Comparison of ENCODE assay signal across 1 fruit fly cellular context in the genomic region with DNA sequence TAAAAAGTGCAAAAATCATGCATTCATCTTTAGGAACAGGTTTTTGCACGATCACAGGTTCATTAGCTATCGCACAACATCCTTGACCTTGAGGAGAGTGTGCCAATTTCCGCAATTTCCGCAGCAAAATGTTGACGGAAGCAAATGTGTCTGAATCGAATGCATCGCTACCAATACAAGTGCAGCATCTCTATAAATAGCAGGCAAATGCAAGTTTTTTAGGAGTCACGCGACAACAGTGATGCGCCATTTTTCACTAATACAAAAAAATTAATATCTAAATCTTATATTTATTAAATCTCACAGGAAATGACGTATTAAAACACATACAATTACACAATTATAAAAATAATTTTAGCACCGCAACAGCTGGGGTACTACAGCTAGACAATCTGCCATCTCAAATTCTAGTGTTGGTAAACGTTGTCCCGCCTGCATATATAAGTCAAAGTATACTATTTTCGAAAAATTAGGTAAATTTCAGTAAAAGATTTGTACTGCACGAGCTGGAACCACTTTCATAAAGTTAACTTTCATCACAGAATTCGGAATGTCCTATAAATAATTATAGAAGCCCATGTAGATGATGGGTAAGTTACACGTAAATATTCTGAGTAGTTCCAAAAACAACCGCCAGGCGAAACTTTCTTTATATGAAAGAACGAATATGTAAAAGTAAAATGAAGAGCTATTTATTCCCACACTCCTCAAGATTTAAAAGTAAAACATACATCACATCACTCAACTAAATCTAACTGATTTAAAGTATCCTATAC.
A peak's percentile ranks its signal among the peaks of the same experiment; 100 is the strongest.
TF ChIP-seq lines count a peak whose summit lies in the region.

A gene (minus strand): TSS at position 400 of the 776 bp plus-strand sequence.

TF ChIP-seq in whole organism, embryonic, 481 proteins besides CTCF, POLR2A, EP300 and RAD21 (continued from another document and continues in another):
- TF ChIP-seq NfI (GFP tag; optimal IDR thresholded peaks at IDR 0.05; lab: Kevin White, UChicago) = peak; percentile 97
- TF ChIP-seq CG31388 (GFP tag; optimal IDR thresholded peaks at IDR 0.05; lab: Kevin White, UChicago) = peak; percentile 91
- TF ChIP-seq HLH54F (GFP tag; optimal IDR thresholded peaks at IDR 0.05; lab: Kevin White, UChicago) = peak; percentile 95
- peak; percentile 99 for TF ChIP-seq Rfx (GFP tag; IDR thresholded peaks at IDR 0.05; lab: Robert Waterston, UW)
- TF ChIP-seq Asciz (GFP tag; optimal IDR thresholded peaks at IDR 0.05; lab: Kevin White, UChicago) = peak; percentile 89
- TF ChIP-seq Hey (tag; optimal IDR thresholded peaks at IDR 0.05; lab: Kevin White, UChicago) = peak; percentile 75
- TF ChIP-seq CG14667 (GFP tag; IDR thresholded peaks at IDR 0.05; lab: Robert Waterston, UW) = peak; percentile 98
- TF ChIP-seq CG2202 (tag; optimal IDR thresholded peaks at IDR 0.05; lab: Kevin White, UChicago) = peak; percentile 95
- peak; percentile 98 for TF ChIP-seq row (GFP tag; IDR thresholded peaks at IDR 0.05; lab: Robert Waterston, UW)
- peak; percentile 99 for TF ChIP-seq gem (tag; optimal IDR thresholded peaks at IDR 0.05; lab: Kevin White, UChicago)
- no peak for TF ChIP-seq zen2 (GFP tag; IDR thresholded peaks at IDR 0.05; lab: Robert Waterston, UW; ENCODE audit: partially characterized antibody)
- TF ChIP-seq danr (GFP tag; IDR thresholded peaks at IDR 0.05; lab: Robert Waterston, UW) = peak; percentile 94
- peak; percentile 95 for TF ChIP-seq Nf-YA (GFP tag; IDR thresholded peaks at IDR 0.05; lab: Robert Waterston, UW)
- TF ChIP-seq CG17912 (GFP tag; optimal IDR thresholded peaks at IDR 0.05; lab: Kevin White, UChicago) = peak; percentile 87
- peak; percentile 99 for TF ChIP-seq CG10366 (GFP tag; IDR thresholded peaks at IDR 0.05; lab: Robert Waterston, UW)
- peak; percentile 97 for TF ChIP-seq PHDP (tag; optimal IDR thresholded peaks at IDR 0.05; lab: Kevin White, UChicago)
- peak; percentile 94 for TF ChIP-seq Vsx1 (GFP tag; optimal IDR thresholded peaks at IDR 0.05; lab: Kevin White, UChicago)
- peak; percentile 86 to 98 for TF ChIP-seq bsh (GFP tag; optimal IDR thresholded peaks at IDR 0.05; lab: Kevin White, UChicago)
- peak; percentile 69 for TF ChIP-seq en (GFP tag; optimal IDR thresholded peaks at IDR 0.05; lab: Kevin White, UChicago)
- TF ChIP-seq ems (GFP tag; optimal IDR thresholded peaks at IDR 0.05; lab: Kevin White, UChicago) = peak; percentile 94
- TF ChIP-seq sc (optimal IDR thresholded peaks at IDR 0.05; lab: Kevin White, UChicago) = no peak
- TF ChIP-seq sc (GFP tag; optimal IDR thresholded peaks at IDR 0.05; lab: Kevin White, UChicago) = peak; percentile 95
- TF ChIP-seq nom (GFP tag; optimal IDR thresholded peaks at IDR 0.05; lab: Kevin White, UChicago) = peak; percentile 85
- peak; percentile 93 for TF ChIP-seq trem (tag; optimal IDR thresholded peaks at IDR 0.05; lab: Kevin White, UChicago)
- peak; percentile 87 for TF ChIP-seq CG15073 (GFP tag; optimal IDR thresholded peaks at IDR 0.05; lab: Kevin White, UChicago)
- TF ChIP-seq CG6765 (GFP tag; optimal IDR thresholded peaks at IDR 0.05; lab: Kevin White, UChicago) = peak; percentile 87
- TF ChIP-seq CG8281 (tag; optimal IDR thresholded peaks at IDR 0.05; lab: Kevin White, UChicago) = peak; percentile 84
- TF ChIP-seq Six4 (GFP tag; optimal IDR thresholded peaks at IDR 0.05; lab: Kevin White, UChicago) = peak; percentile 95
- TF ChIP-seq Hr3 (GFP tag; optimal IDR thresholded peaks at IDR 0.05; lab: Kevin White, UChicago) = peak; percentile 98
- TF ChIP-seq tgo (GFP tag; IDR thresholded peaks at IDR 0.05; lab: Robert Waterston, UW) = peak; percentile 98
- peak; percentile 65; the same call in 1 of the 2 replicates for TF ChIP-seq Bgb (GFP tag; IDR thresholded peaks at IDR 0.05; lab: Robert Waterston, UW; ENCODE audit: partially characterized antibody)
- peak; percentile 93 for TF ChIP-seq CG12744 (GFP tag; optimal IDR thresholded peaks at IDR 0.05; lab: Kevin White, UChicago)
- peak; percentile 99 for TF ChIP-seq Xrp1 (GFP tag; IDR thresholded peaks at IDR 0.05; lab: Robert Waterston, UW)
- peak; percentile 94 for TF ChIP-seq odd (GFP tag; optimal IDR thresholded peaks at IDR 0.05; lab: Kevin White, UChicago)
- peak; percentile 96 for TF ChIP-seq Fer3 (tag; optimal IDR thresholded peaks at IDR 0.05; lab: Kevin White, UChicago)
- TF ChIP-seq CG4854 (GFP tag; optimal IDR thresholded peaks at IDR 0.05; lab: Kevin White, UChicago) = peak; percentile 91
- peak; percentile 92 for TF ChIP-seq Atf3 (GFP tag; optimal IDR thresholded peaks at IDR 0.05; lab: Kevin White, UChicago)
- no peak for TF ChIP-seq CG7963 (GFP tag; IDR thresholded peaks at IDR 0.05; lab: Robert Waterston, UW; ENCODE audit: partially characterized antibody)
- peak; percentile 79 for TF ChIP-seq dm (GFP tag; optimal IDR thresholded peaks at IDR 0.05; lab: Kevin White, UChicago)
- peak; percentile 96 for TF ChIP-seq CG9727 (GFP tag; optimal IDR thresholded peaks at IDR 0.05; lab: Kevin White, UChicago)
- TF ChIP-seq hbn (GFP tag; IDR thresholded peaks at IDR 0.05; lab: Robert Waterston, UW; ENCODE audit: partially characterized antibody) = no peak
- peak; percentile 60 for TF ChIP-seq ftz-f1 (GFP tag; optimal IDR thresholded peaks at IDR 0.05; lab: Kevin White, UChicago)
- TF ChIP-seq CG32767 (GFP tag; IDR thresholded peaks at IDR 0.05; lab: Robert Waterston, UW) = peak; percentile 97
- peak; percentile 93 for TF ChIP-seq CG13296 (GFP tag; optimal IDR thresholded peaks at IDR 0.05; lab: Kevin White, UChicago)
- peak; percentile 26 for TF ChIP-seq abd-A (tag; optimal IDR thresholded peaks at IDR 0.05; lab: Kevin White, UChicago)
- TF ChIP-seq peb (GFP tag; IDR thresholded peaks at IDR 0.05; lab: Robert Waterston, UW) = peak; percentile 95
- TF ChIP-seq CG7987 (GFP tag; optimal IDR thresholded peaks at IDR 0.05; lab: Kevin White, UChicago) = peak; percentile 92
- TF ChIP-seq CG17359 (tag; optimal IDR thresholded peaks at IDR 0.05; lab: Kevin White, UChicago) = peak; percentile 98
- peak; percentile 99 for TF ChIP-seq zfh1 (GFP tag; IDR thresholded peaks at IDR 0.05; lab: Robert Waterston, UW)
- peak; percentile 93 for TF ChIP-seq shn (GFP tag; optimal IDR thresholded peaks at IDR 0.05; lab: Kevin White, UChicago)
- peak; percentile 27; the same call in 1 of the 2 replicates for TF ChIP-seq CG13287 (GFP tag; IDR thresholded peaks at IDR 0.05; lab: Robert Waterston, UW; ENCODE audit: partially characterized antibody)
- peak; percentile 59 for TF ChIP-seq pzg (GFP tag; optimal IDR thresholded peaks at IDR 0.05; lab: Kevin White, UChicago)
- TF ChIP-seq stwl (tag; optimal IDR thresholded peaks at IDR 0.05; lab: Kevin White, UChicago) = peak; percentile 83
- peak; percentile 92 for TF ChIP-seq CG10147 (GFP tag; optimal IDR thresholded peaks at IDR 0.05; lab: Kevin White, UChicago)
- peak; percentile 97 for TF ChIP-seq CG4424 (GFP tag; optimal IDR thresholded peaks at IDR 0.05; lab: Kevin White, UChicago)
- peak in 1 of 2 experiments; percentile 78 for TF ChIP-seq insv (GFP tag; optimal IDR thresholded peaks at IDR 0.05; lab: Kevin White, UChicago)
- TF ChIP-seq pfk (GFP tag; optimal IDR thresholded peaks at IDR 0.05; lab: Kevin White, UChicago) = peak; percentile 57
- TF ChIP-seq ind (GFP tag; optimal IDR thresholded peaks at IDR 0.05; lab: Kevin White, UChicago) = peak; percentile 97
- TF ChIP-seq CG4360 (GFP tag; IDR thresholded peaks at IDR 0.05; lab: Robert Waterston, UW) = peak; percentile 86
- peak; percentile 92 for TF ChIP-seq twi (tag; optimal IDR thresholded peaks at IDR 0.05; lab: Kevin White, UChicago)
- peak; percentile 88 for TF ChIP-seq rib (GFP tag; IDR thresholded peaks at IDR 0.05; lab: Robert Waterston, UW)
- TF ChIP-seq chn (GFP tag; optimal IDR thresholded peaks at IDR 0.05; lab: Kevin White, UChicago) = peak; percentile 97
- no peak for TF ChIP-seq CG8478 (optimal IDR thresholded peaks at IDR 0.05; lab: Kevin White, UChicago)
- TF ChIP-seq ci (GFP tag; IDR thresholded peaks at IDR 0.05; lab: Robert Waterston, UW) = peak; percentile 99
- peak; percentile 90 for TF ChIP-seq tx (GFP tag; optimal IDR thresholded peaks at IDR 0.05; lab: Kevin White, UChicago)
- peak; percentile 91 for TF ChIP-seq pum (GFP tag; optimal IDR thresholded peaks at IDR 0.05; lab: Kevin White, UChicago)
- TF ChIP-seq CG2712 (tag; optimal IDR thresholded peaks at IDR 0.05; lab: Kevin White, UChicago) = peak; percentile 98
- TF ChIP-seq CG10959 (GFP tag; IDR thresholded peaks at IDR 0.05; lab: Robert Waterston, UW) = peak; percentile 92
- TF ChIP-seq Lhr (GFP tag; optimal IDR thresholded peaks at IDR 0.05; lab: Kevin White, UChicago) = peak; percentile 96
- peak; percentile 83 for TF ChIP-seq E2f2 (GFP tag; IDR thresholded peaks at IDR 0.05; lab: Robert Waterston, UW)
- TF ChIP-seq Dp (GFP tag; optimal IDR thresholded peaks at IDR 0.05; lab: Kevin White, UChicago) = peak; percentile 42
- peak; percentile 89 for TF ChIP-seq gro (GFP tag; optimal IDR thresholded peaks at IDR 0.05; lab: Kevin White, UChicago)
- TF ChIP-seq vfl (GFP tag; optimal IDR thresholded peaks at IDR 0.05; lab: Kevin White, UChicago) = peak; percentile 94
- peak; percentile 98 for TF ChIP-seq CG10462 (GFP tag; optimal IDR thresholded peaks at IDR 0.05; lab: Kevin White, UChicago)
- peak; percentile 94 for TF ChIP-seq CG3065 (GFP tag; optimal IDR thresholded peaks at IDR 0.05; lab: Kevin White, UChicago)
- TF ChIP-seq CG5180 (GFP tag; optimal IDR thresholded peaks at IDR 0.05; lab: Kevin White, UChicago) = peak; percentile 80
- peak; percentile 96 for TF ChIP-seq tup (GFP tag; optimal IDR thresholded peaks at IDR 0.05; lab: Kevin White, UChicago)
- peak; percentile 64 for TF ChIP-seq CG31365 (tag; optimal IDR thresholded peaks at IDR 0.05; lab: Kevin White, UChicago)
- peak; percentile 86 for TF ChIP-seq CG12769 (tag; optimal IDR thresholded peaks at IDR 0.05; lab: Kevin White, UChicago)
- peak; percentile 86 for TF ChIP-seq CG4707 (GFP tag; optimal IDR thresholded peaks at IDR 0.05; lab: Kevin White, UChicago)
- peak; percentile 97 for TF ChIP-seq CG3847 (GFP tag; IDR thresholded peaks at IDR 0.05; lab: Robert Waterston, UW)
- TF ChIP-seq bab2 (GFP tag; optimal IDR thresholded peaks at IDR 0.05; lab: Kevin White, UChicago) = peak; percentile 94
- TF ChIP-seq CG6254 (GFP tag; optimal IDR thresholded peaks at IDR 0.05; lab: Kevin White, UChicago) = peak; percentile 93
- peak; percentile 98 for TF ChIP-seq Optix (GFP tag; IDR thresholded peaks at IDR 0.05; lab: Robert Waterston, UW)
- peak; percentile 97 for TF ChIP-seq lab (GFP tag; optimal IDR thresholded peaks at IDR 0.05; lab: Kevin White, UChicago)
- TF ChIP-seq nerfin-2 (GFP tag; IDR thresholded peaks at IDR 0.05; lab: Robert Waterston, UW; ENCODE audit: partially characterized antibody) = no peak
- peak; percentile 96 for TF ChIP-seq CG17612 (GFP tag; IDR thresholded peaks at IDR 0.05; lab: Robert Waterston, UW)
- TF ChIP-seq kni (GFP tag; optimal IDR thresholded peaks at IDR 0.05; lab: Kevin White, UChicago) = peak; percentile 79
- peak; percentile 84 for TF ChIP-seq slou (GFP tag; optimal IDR thresholded peaks at IDR 0.05; lab: Kevin White, UChicago)
- peak; percentile 92 for TF ChIP-seq Dad (GFP tag; optimal IDR thresholded peaks at IDR 0.05; lab: Kevin White, UChicago)
- peak; percentile 81 for TF ChIP-seq CG10565 (GFP tag; optimal IDR thresholded peaks at IDR 0.05; lab: Kevin White, UChicago)
- TF ChIP-seq CG12104 (GFP tag; optimal IDR thresholded peaks at IDR 0.05; lab: Kevin White, UChicago) = peak; percentile 93
- peak; percentile 92 for TF ChIP-seq CG7357 (GFP tag; IDR thresholded peaks at IDR 0.05; lab: Robert Waterston, UW)
- peak; percentile 93 for TF ChIP-seq Gsc (GFP tag; IDR thresholded peaks at IDR 0.05; lab: Robert Waterston, UW)
- peak; percentile 92 for TF ChIP-seq nerfin-1 (tag; optimal IDR thresholded peaks at IDR 0.05; lab: Kevin White, UChicago)
- peak; percentile 98 for TF ChIP-seq ap (GFP tag; IDR thresholded peaks at IDR 0.05; lab: Robert Waterston, UW)
- peak; percentile 88 for TF ChIP-seq Hmx (GFP tag; optimal IDR thresholded peaks at IDR 0.05; lab: Kevin White, UChicago)
- TF ChIP-seq Usf (GFP tag; optimal IDR thresholded peaks at IDR 0.05; lab: Kevin White, UChicago) = peak; percentile 94
- TF ChIP-seq lilli (GFP tag; optimal IDR thresholded peaks at IDR 0.05; lab: Kevin White, UChicago) = peak; percentile 98
- peak; percentile 96 for TF ChIP-seq CG2199 (GFP tag; IDR thresholded peaks at IDR 0.05; lab: Robert Waterston, UW)
- TF ChIP-seq D19B (GFP tag; optimal IDR thresholded peaks at IDR 0.05; lab: Kevin White, UChicago) = peak; percentile 81
- peak; percentile 94 for TF ChIP-seq CG6813 (GFP tag; optimal IDR thresholded peaks at IDR 0.05; lab: Kevin White, UChicago)
- TF ChIP-seq NK7.1 (GFP tag; optimal IDR thresholded peaks at IDR 0.05; lab: Kevin White, UChicago) = peak; percentile 68
- peak; percentile 97 for TF ChIP-seq CG43689 (GFP tag; IDR thresholded peaks at IDR 0.05; lab: Robert Waterston, UW)
- peak; percentile 87 for TF ChIP-seq CG11560 (tag; IDR thresholded peaks at IDR 0.05; lab: Robert Waterston, UW)
- TF ChIP-seq Dbx (GFP tag; IDR thresholded peaks at IDR 0.05; lab: Robert Waterston, UW) = peak; percentile 96
- peak; percentile 90 for TF ChIP-seq CG12219 (GFP tag; optimal IDR thresholded peaks at IDR 0.05; lab: Kevin White, UChicago)
- peak; percentile 99 for TF ChIP-seq Ptx1 (GFP tag; IDR thresholded peaks at IDR 0.05; lab: Robert Waterston, UW)
- TF ChIP-seq unpg (GFP tag; optimal IDR thresholded peaks at IDR 0.05; lab: Kevin White, UChicago) = peak; percentile 98
- TF ChIP-seq onecut (GFP tag; IDR thresholded peaks at IDR 0.05; lab: Robert Waterston, UW) = peak; percentile 89
- peak; percentile 94 for TF ChIP-seq Lim3 (GFP tag; IDR thresholded peaks at IDR 0.05; lab: Robert Waterston, UW)
- peak; percentile 98 for TF ChIP-seq Aef1 (GFP tag; IDR thresholded peaks at IDR 0.05; lab: Robert Waterston, UW)
- peak; percentile 98 for TF ChIP-seq dysf (GFP tag; IDR thresholded peaks at IDR 0.05; lab: Robert Waterston, UW)
- peak; percentile 85 for TF ChIP-seq Ravus (GFP tag; IDR thresholded peaks at IDR 0.05; lab: Robert Waterston, UW)
- peak; percentile 99 for TF ChIP-seq Med (GFP tag; lab: Kevin White, UChicago)
- peak; percentile 98 for TF ChIP-seq CG30431 (GFP tag; optimal IDR thresholded peaks at IDR 0.05; lab: Kevin White, UChicago)
- TF ChIP-seq bcd (GFP tag; optimal IDR thresholded peaks at IDR 0.05; lab: Kevin White, UChicago) = peak; percentile 97
- no peak for TF ChIP-seq ato (GFP tag; IDR thresholded peaks at IDR 0.05; lab: Robert Waterston, UW; ENCODE audit: partially characterized antibody)
- peak; percentile 84 for TF ChIP-seq sd (tag; optimal IDR thresholded peaks at IDR 0.05; lab: Kevin White, UChicago)
- TF ChIP-seq sqz (GFP tag; optimal IDR thresholded peaks at IDR 0.05; lab: Kevin White, UChicago) = peak; percentile 93
- peak; percentile 94 for TF ChIP-seq CrebB (tag; optimal IDR thresholded peaks at IDR 0.05; lab: Kevin White, UChicago)
